Worm (Caenorhabditis elegans): ENCODE results near the gene T10D4.15.
"Not testable (repeated sequence)": the region's sequence is repeated elsewhere in the genome, so short reads cannot be mapped to it uniquely, and the experiment has no call there.

T10D4.15 gene

ce11 chrII:3126741-3127140 is 19.2 kb upstream of the T10D4.15 start, which contains the start of gene ins-31:
Gene ins-31, plus strand, starts transcription at chrII:3127041.
- 0 out of 2 replicates have a peak, but pooled peaks have one; percentile 32 for TF ChIP-seq pes-1 (GFP tag; IDR thresholded peaks at IDR 0.05)

ce11 chrII:3129007-3129406 is 16.9 kb upstream of the T10D4.15 start, which contains the start of gene chil-24:
Gene chil-24, plus strand, starts transcription at chrII:3129162.
- TF ChIP-seq sea-1 (GFP tag; conservative IDR thresholded peaks at IDR 0.05) (no peak), hnd-1 (tag; optimal IDR thresholded peaks at IDR 0.05) (no peak), B0310.2 (tag; optimal IDR thresholded peaks at IDR 0.05) (no peak), aly-1 (tag; optimal IDR thresholded peaks at IDR 0.05) (no peak), ceh-13 (GFP tag; optimal IDR thresholded peaks at IDR 0.05) (no peak), ama-1 (optimal IDR thresholded peaks at IDR 0.05) (no peak), pes-1 (GFP tag; IDR thresholded peaks at IDR 0.05) (no peak), ceh-36 (tag; optimal IDR thresholded peaks at IDR 0.05) (no peak), tbx-37 (GFP tag; conservative IDR thresholded peaks at IDR 0.05) (no peak), ets-7 (tag; optimal IDR thresholded peaks at IDR 0.05) (no peak), F13C5.2 (tag; optimal IDR thresholded peaks at IDR 0.05) (no peak), hmbx-1 (tag; optimal IDR thresholded peaks at IDR 0.05) (no peak), scrt-1 (GFP tag; IDR thresholded peaks at IDR 0.05) (no peak), tra-4 (tag; optimal IDR thresholded peaks at IDR 0.05) (no peak), hmg-4 (GFP tag; optimal IDR thresholded peaks at IDR 0.05) (no peak)

- TF ChIP-seq hmbx-1 (tag; optimal IDR thresholded peaks at IDR 0.05) (no peak), scrt-1 (GFP tag; IDR thresholded peaks at IDR 0.05) (no peak), sea-1 (GFP tag; conservative IDR thresholded peaks at IDR 0.05) (no peak), ceh-36 (tag; optimal IDR thresholded peaks at IDR 0.05) (peak; percentile 63)
Observed at ce11 chrII:3135293-3135692, 10.6 kb upstream of the T10D4.15 start.

ce11 chrII:3137804-3138203 is 8.1 kb upstream of the T10D4.15 start, which contains the start of gene sri-54:
Gene sri-54, minus strand, starts transcription at chrII:3137904.
- TF ChIP-seq F13C5.2 (tag; optimal IDR thresholded peaks at IDR 0.05) (no peak), ets-7 (tag; optimal IDR thresholded peaks at IDR 0.05) (no peak), tra-4 (tag; optimal IDR thresholded peaks at IDR 0.05) (no peak), ceh-36 (tag; optimal IDR thresholded peaks at IDR 0.05) (no peak), sea-1 (GFP tag; conservative IDR thresholded peaks at IDR 0.05) (no peak), tbx-11 (GFP tag; IDR thresholded peaks at IDR 0.05) (no peak), ama-1 (optimal IDR thresholded peaks at IDR 0.05) (no peak), hmbx-1 (tag; optimal IDR thresholded peaks at IDR 0.05) (no peak), aly-1 (tag; optimal IDR thresholded peaks at IDR 0.05) (no peak), pes-1 (GFP tag; IDR thresholded peaks at IDR 0.05) (no peak), hmg-4 (GFP tag; optimal IDR thresholded peaks at IDR 0.05) (no peak), scrt-1 (GFP tag; IDR thresholded peaks at IDR 0.05) (no peak), hnd-1 (tag; optimal IDR thresholded peaks at IDR 0.05) (no peak), B0310.2 (tag; optimal IDR thresholded peaks at IDR 0.05) (no peak)

ce11 chrII:3142855-3143254 is 3.1 kb upstream of the T10D4.15 start, which contains the start of gene sri-42:
Gene sri-42, minus strand, starts transcription at chrII:3142955.
- TF ChIP-seq ets-7 (tag; optimal IDR thresholded peaks at IDR 0.05); scrt-1 (GFP tag; IDR thresholded peaks at IDR 0.05); hmg-4 (GFP tag; optimal IDR thresholded peaks at IDR 0.05): not testable (repeated sequence)

ce11 chrII:3144552-3144951 is 1.4 kb upstream of the T10D4.15 start, which contains the start of gene sri-43:
Gene sri-43, minus strand, starts transcription at chrII:3144652.
- TF ChIP-seq ceh-36 (tag; optimal IDR thresholded peaks at IDR 0.05); flt-1 (GFP tag; IDR thresholded peaks at IDR 0.05); scrt-1 (GFP tag; IDR thresholded peaks at IDR 0.05): not testable (repeated sequence)

ce11 chrII:3148404-3148803 is 2.5 kb downstream of the T10D4.15 start:
- TF ChIP-seq hmbx-1 (tag; optimal IDR thresholded peaks at IDR 0.05) (no peak), scrt-1 (GFP tag; IDR thresholded peaks at IDR 0.05) (no peak), pes-1 (GFP tag; IDR thresholded peaks at IDR 0.05) (no peak), hnd-1 (tag; optimal IDR thresholded peaks at IDR 0.05) (no peak), F13C5.2 (tag; optimal IDR thresholded peaks at IDR 0.05) (no peak), aly-1 (tag; optimal IDR thresholded peaks at IDR 0.05) (no peak), hmg-4 (GFP tag; optimal IDR thresholded peaks at IDR 0.05) (no peak), ama-1 (optimal IDR thresholded peaks at IDR 0.05) (no peak), tra-4 (tag; optimal IDR thresholded peaks at IDR 0.05) (no peak), tbx-11 (GFP tag; IDR thresholded peaks at IDR 0.05) (no peak), sea-1 (GFP tag; conservative IDR thresholded peaks at IDR 0.05) (no peak), ceh-13 (GFP tag; optimal IDR thresholded peaks at IDR 0.05) (no peak), ceh-36 (tag; optimal IDR thresholded peaks at IDR 0.05) (no peak)

ce11 chrII:3149521-3150190 is 3.7 kb downstream of the T10D4.15 start, which contains the start of the genes T10D4.11 and T10D4.1:
Gene T10D4.11, minus strand, starts transcription at chrII:3149621.
Gene T10D4.1, plus strand, starts transcription at chrII:3150140.
- TF ChIP-seq sea-1 (GFP tag; conservative IDR thresholded peaks at IDR 0.05) (no peak), tra-4 (tag; optimal IDR thresholded peaks at IDR 0.05) (no peak), ceh-13 (GFP tag; optimal IDR thresholded peaks at IDR 0.05) (no peak), pes-1 (GFP tag; IDR thresholded peaks at IDR 0.05) (no peak), hmbx-1 (tag; optimal IDR thresholded peaks at IDR 0.05) (no peak), tbx-37 (GFP tag; conservative IDR thresholded peaks at IDR 0.05) (no peak)

Data from whole organism, early embryonic.